Fruit fly (Drosophila melanogaster): Measurements from ENCODE around the gene Mes2.

Gene Mes2

dm6 chr3L:22940249-22940648 is 5.2 kb upstream of the Mes2 start (continued):
- no peak for TF ChIP-seq Aef1 (GFP tag; IDR thresholded peaks at IDR 0.05)
- TF ChIP-seq Hmx (GFP tag; optimal IDR thresholded peaks at IDR 0.05): no peak
- no peak for TF ChIP-seq maf-S (GFP tag; optimal IDR thresholded peaks at IDR 0.05)
- no peak for TF ChIP-seq CG4424 (GFP tag; optimal IDR thresholded peaks at IDR 0.05)
- no peak for TF ChIP-seq CG1233 (GFP tag; optimal IDR thresholded peaks at IDR 0.05)
- no peak for TF ChIP-seq CG13296 (GFP tag; optimal IDR thresholded peaks at IDR 0.05)
- no peak for TF ChIP-seq CG11695 (GFP tag; IDR thresholded peaks at IDR 0.05)
- TF ChIP-seq CTCF (GFP tag; optimal IDR thresholded peaks at IDR 0.05): peak; percentile 94
- TF ChIP-seq CG2712 (tag; optimal IDR thresholded peaks at IDR 0.05): no peak
- no peak for TF ChIP-seq sqz (GFP tag; optimal IDR thresholded peaks at IDR 0.05)
- no peak for TF ChIP-seq Xrp1 (GFP tag; IDR thresholded peaks at IDR 0.05)

- peak; percentile 21 for TF ChIP-seq Kr (GFP tag; optimal IDR thresholded peaks at IDR 0.05)
- peak; percentile 57 for TF ChIP-seq CG5180 (GFP tag; optimal IDR thresholded peaks at IDR 0.05)
- peak; percentile 100 for TF ChIP-seq twi (tag; optimal IDR thresholded peaks at IDR 0.05)
- TF ChIP-seq CG12769 (tag; optimal IDR thresholded peaks at IDR 0.05): no peak
- TF ChIP-seq pros (GFP tag; optimal IDR thresholded peaks at IDR 0.05): peak; percentile 59
- no peak for TF ChIP-seq CG12236 (GFP tag; optimal IDR thresholded peaks at IDR 0.05)
- TF ChIP-seq D19A (tag; optimal IDR thresholded peaks at IDR 0.05): peak; percentile 78
- TF ChIP-seq CG2199 (GFP tag; IDR thresholded peaks at IDR 0.05): peak; percentile 96
- peak; percentile 59 for TF ChIP-seq cg (GFP tag; optimal IDR thresholded peaks at IDR 0.05)
- 0 out of 3 replicates have a peak, but pooled peaks have one; percentile 50 for TF ChIP-seq z (GFP tag; IDR thresholded peaks at IDR 0.05)
- no peak for TF ChIP-seq so (GFP tag; IDR thresholded peaks at IDR 0.05)
- no peak for TF ChIP-seq Spps (tag; optimal IDR thresholded peaks at IDR 0.05)
Observed at dm6 chr3L:22943484-22943883, 2.0 kb upstream of the Mes2 start.

dm6 chr3L:22944493-22944892 is 964 bp upstream of the Mes2 start:
- TF ChIP-seq fd96Cb (tag; optimal IDR thresholded peaks at IDR 0.05) (no peak), insv (GFP tag; optimal IDR thresholded peaks at IDR 0.05) (no peak), mld (GFP tag; IDR thresholded peaks at IDR 0.05; ENCODE audit: partially characterized antibody) (0 out of 3 replicates have a peak, but pooled peaks have one; percentile 54), Optix (GFP tag; IDR thresholded peaks at IDR 0.05) (no peak), Scr (GFP tag; IDR thresholded peaks at IDR 0.05; ENCODE audit: partially characterized antibody) (peak; percentile 50), Chrac-16 (GFP tag; optimal IDR thresholded peaks at IDR 0.05) (no peak), CG6175 (GFP tag; IDR thresholded peaks at IDR 0.05) (no peak), HLHmδ (GFP tag; optimal IDR thresholded peaks at IDR 0.05) (no peak), CG14860 (GFP tag; IDR thresholded peaks at IDR 0.05; ENCODE audit: partially characterized antibody) (peak; percentile 74; the same call in 2 of the 3 replicates), usp (GFP tag; optimal IDR thresholded peaks at IDR 0.05) (no peak), CG7963 (GFP tag; IDR thresholded peaks at IDR 0.05; ENCODE audit: partially characterized antibody) (peak; percentile 66; the same call in 2 of the 3 replicates), HLH4C (GFP tag; IDR thresholded peaks at IDR 0.05; ENCODE audit: partially characterized antibody) (peak; percentile 79), Pdp1 (GFP tag; optimal IDR thresholded peaks at IDR 0.05) (peak in 1 of 2 experiments; percentile 1), D19A (tag; optimal IDR thresholded peaks at IDR 0.05) (peak; percentile 51), CG18764 (GFP tag; optimal IDR thresholded peaks at IDR 0.05) (no peak), CG12104 (GFP tag; optimal IDR thresholded peaks at IDR 0.05) (no peak), PHDP (tag; optimal IDR thresholded peaks at IDR 0.05) (no peak), Deaf1 (tag; optimal IDR thresholded peaks at IDR 0.05) (no peak), CG13624 (GFP tag; optimal IDR thresholded peaks at IDR 0.05) (no peak), CG6791 (GFP tag; IDR thresholded peaks at IDR 0.05; ENCODE audit: partially characterized antibody) (peak; percentile 64; the same call in 2 of the 3 replicates), tna (GFP tag; IDR thresholded peaks at IDR 0.05; ENCODE audit: partially characterized antibody) (peak; percentile 51; the same call in 1 of the 2 replicates), hb (GFP tag; IDR thresholded peaks at IDR 0.05; ENCODE audit: partially characterized antibody) (peak; percentile 51; the same call in 1 of the 3 replicates), Hr51 (GFP tag; optimal IDR thresholded peaks at IDR 0.05) (no peak), CG10959 (GFP tag; IDR thresholded peaks at IDR 0.05) (no peak), CG2120 (GFP tag; optimal IDR thresholded peaks at IDR 0.05) (no peak), D19B (GFP tag; optimal IDR thresholded peaks at IDR 0.05) (peak; percentile 47)
